Worm (Caenorhabditis elegans): ENCODE measurements around the gene cux-7.
A peak's percentile ranks its signal among the peaks of the same experiment; 100 is the strongest.

Gene cux-7

DNA sequence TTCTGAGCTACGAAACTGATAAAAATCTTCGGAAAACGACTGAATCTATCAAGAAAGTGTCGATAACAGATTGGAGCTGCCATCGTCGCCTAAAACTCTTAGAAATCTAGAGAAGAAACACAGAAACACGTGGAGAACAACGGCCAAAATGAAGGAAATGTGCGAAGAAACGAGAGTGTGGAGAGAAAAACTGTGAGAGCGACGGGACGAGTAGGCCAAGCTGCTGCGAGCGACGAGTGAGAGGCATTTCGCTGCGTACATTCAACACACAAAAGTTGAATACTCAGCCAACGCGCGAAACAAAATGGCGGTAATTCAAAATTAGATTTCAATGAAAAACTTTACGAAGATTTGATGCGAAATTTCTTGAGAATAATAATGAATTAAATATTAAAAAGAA, 22.3 kb downstream of the cux-7 start (continued):
- TF ChIP-seq nhr-20 (tag; optimal IDR thresholded peaks at IDR 0.05) = peak; percentile 86
- no peak for TF ChIP-seq unc-30 (tag; optimal IDR thresholded peaks at IDR 0.05)
- peak; percentile 86 for TF ChIP-seq nhr-47 (tag; optimal IDR thresholded peaks at IDR 0.05)
- peak; percentile 51; the same call in 1 of the 2 replicates for TF ChIP-seq ceh-88 (GFP tag; IDR thresholded peaks at IDR 0.05)
- no peak for TF ChIP-seq pqm-1 (tag; optimal IDR thresholded peaks at IDR 0.05)
- TF ChIP-seq hlh-17 (GFP tag; optimal IDR thresholded peaks at IDR 0.05; ENCODE audit: borderline replicate concordance) = no peak
- no peak for TF ChIP-seq ets-5 (GFP tag; IDR thresholded peaks at IDR 0.05)
- peak; percentile 61 for TF ChIP-seq F16B12.6 (tag; optimal IDR thresholded peaks at IDR 0.05)
- TF ChIP-seq nhr-19 (GFP tag; conservative IDR thresholded peaks at IDR 0.05) = peak; percentile 84
- TF ChIP-seq ztf-4 (tag; optimal IDR thresholded peaks at IDR 0.05) = peak; percentile 62
- TF ChIP-seq efl-1 (optimal IDR thresholded peaks at IDR 0.05) = peak; percentile 97
- peak; percentile 97 to 99 for TF ChIP-seq efl-1 (GFP tag; optimal IDR thresholded peaks at IDR 0.05 in 1 of 2)
- no peak for TF ChIP-seq hpl-2 (GFP tag; optimal IDR thresholded peaks at IDR 0.05)
- TF ChIP-seq tlp-1 (tag; optimal IDR thresholded peaks at IDR 0.05) = no peak
- no peak for TF ChIP-seq C34B4.2 (tag; optimal IDR thresholded peaks at IDR 0.05)
- TF ChIP-seq nhr-84 (tag; optimal IDR thresholded peaks at IDR 0.05) = no peak
- peak; percentile 98 to 99 for TF ChIP-seq lin-35 (GFP tag; optimal IDR thresholded peaks at IDR 0.05)
- peak; percentile 47; the same call in 1 of the 2 replicates for TF ChIP-seq grh-1 (GFP tag; IDR thresholded peaks at IDR 0.05)
- TF ChIP-seq aha-1 (tag; optimal IDR thresholded peaks at IDR 0.05) = peak; percentile 45
- peak; percentile 69 for TF ChIP-seq aly-2 (tag; optimal IDR thresholded peaks at IDR 0.05)
- TF ChIP-seq ama-1 (optimal IDR thresholded peaks at IDR 0.05) = no peak
- no peak for TF ChIP-seq sptf-1 (tag; optimal IDR thresholded peaks at IDR 0.05)
- TF ChIP-seq snu-23 (GFP tag; optimal IDR thresholded peaks at IDR 0.05) = peak; percentile 91
- peak; percentile 59 for TF ChIP-seq unc-130 (tag; optimal IDR thresholded peaks at IDR 0.05)
- TF ChIP-seq efl-3 (GFP tag; optimal IDR thresholded peaks at IDR 0.05) = no peak
- peak; percentile 79 for TF ChIP-seq nhr-77 (tag; optimal IDR thresholded peaks at IDR 0.05)
- peak; percentile 63 for TF ChIP-seq nhr-11 (tag; optimal IDR thresholded peaks at IDR 0.05)
- no peak for TF ChIP-seq alr-1 (tag; optimal IDR thresholded peaks at IDR 0.05; ENCODE audit: borderline replicate concordance)
- TF ChIP-seq dpl-1 (GFP tag; optimal IDR thresholded peaks at IDR 0.05) = peak; percentile 95 to 98 (median 96)
- TF ChIP-seq sup-37 (GFP tag; optimal IDR thresholded peaks at IDR 0.05) = peak; percentile 62
- no peak for TF ChIP-seq mef-2 (tag; optimal IDR thresholded peaks at IDR 0.05)
- no peak for TF ChIP-seq Y116A8C.19 (tag; optimal IDR thresholded peaks at IDR 0.05; ENCODE audit: borderline replicate concordance)
- no peak for TF ChIP-seq ces-1 (GFP tag; optimal IDR thresholded peaks at IDR 0.05)
- TF ChIP-seq lin-39 (tag; optimal IDR thresholded peaks at IDR 0.05) = peak; percentile 73
- peak; percentile 95 for TF ChIP-seq lin-14 (GFP tag; optimal IDR thresholded peaks at IDR 0.05)
- peak; percentile 85 for TF ChIP-seq fkh-8 (tag; optimal IDR thresholded peaks at IDR 0.05)
- TF ChIP-seq nhr-90 (tag; optimal IDR thresholded peaks at IDR 0.05; ENCODE audit: poor library complexity) = peak; percentile 78
- no peak for TF ChIP-seq hlh-4 (tag; optimal IDR thresholded peaks at IDR 0.05)
- peak; percentile 13 for TF ChIP-seq zip-4 (GFP tag; optimal IDR thresholded peaks at IDR 0.05)
- peak; percentile 88 for TF ChIP-seq nhr-85 (tag)
- no peak for TF ChIP-seq ceh-8 (GFP tag; optimal IDR thresholded peaks at IDR 0.05)
- peak; percentile 3 for TF ChIP-seq pag-3 (tag; optimal IDR thresholded peaks at IDR 0.05; ENCODE audit: borderline replicate concordance, insufficient read depth)

DNA sequence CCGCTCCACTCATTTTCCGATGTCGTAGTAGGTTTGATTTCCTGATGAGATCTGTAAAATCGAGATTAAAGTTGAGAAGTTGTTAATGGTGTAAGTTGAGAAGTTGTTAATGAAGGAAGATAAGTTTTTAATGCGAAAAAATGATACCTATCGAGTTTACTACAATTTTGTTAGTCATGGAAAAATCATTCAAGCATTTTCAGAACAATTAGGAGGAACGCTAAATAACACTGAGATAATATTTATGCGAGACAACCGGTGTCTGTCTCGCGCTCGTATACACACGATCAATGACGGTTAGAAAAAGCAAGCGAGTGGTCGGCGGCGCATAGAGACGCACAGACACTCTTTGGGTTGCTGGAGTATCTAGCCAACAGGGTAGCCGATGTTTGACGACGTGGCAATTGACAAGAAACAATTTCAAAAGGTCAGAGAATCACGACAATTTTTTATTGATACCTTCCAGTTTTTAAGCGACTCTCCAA, 22.8 kb downstream of the cux-7 start, which contains the start of gene cgh-1:
TSS of gene cgh-1 (minus strand) at position 51 of the 485 bp plus-strand sequence.
- TF ChIP-seq nhr-12 (tag; optimal IDR thresholded peaks at IDR 0.05) (no peak), nhr-71 (tag; optimal IDR thresholded peaks at IDR 0.05) (no peak), blmp-1 (tag; optimal IDR thresholded peaks at IDR 0.05) (peak; percentile 3)
